Fruit fly (Drosophila melanogaster): ENCODE data around the gene Syp.

Gene Syp

DNA sequence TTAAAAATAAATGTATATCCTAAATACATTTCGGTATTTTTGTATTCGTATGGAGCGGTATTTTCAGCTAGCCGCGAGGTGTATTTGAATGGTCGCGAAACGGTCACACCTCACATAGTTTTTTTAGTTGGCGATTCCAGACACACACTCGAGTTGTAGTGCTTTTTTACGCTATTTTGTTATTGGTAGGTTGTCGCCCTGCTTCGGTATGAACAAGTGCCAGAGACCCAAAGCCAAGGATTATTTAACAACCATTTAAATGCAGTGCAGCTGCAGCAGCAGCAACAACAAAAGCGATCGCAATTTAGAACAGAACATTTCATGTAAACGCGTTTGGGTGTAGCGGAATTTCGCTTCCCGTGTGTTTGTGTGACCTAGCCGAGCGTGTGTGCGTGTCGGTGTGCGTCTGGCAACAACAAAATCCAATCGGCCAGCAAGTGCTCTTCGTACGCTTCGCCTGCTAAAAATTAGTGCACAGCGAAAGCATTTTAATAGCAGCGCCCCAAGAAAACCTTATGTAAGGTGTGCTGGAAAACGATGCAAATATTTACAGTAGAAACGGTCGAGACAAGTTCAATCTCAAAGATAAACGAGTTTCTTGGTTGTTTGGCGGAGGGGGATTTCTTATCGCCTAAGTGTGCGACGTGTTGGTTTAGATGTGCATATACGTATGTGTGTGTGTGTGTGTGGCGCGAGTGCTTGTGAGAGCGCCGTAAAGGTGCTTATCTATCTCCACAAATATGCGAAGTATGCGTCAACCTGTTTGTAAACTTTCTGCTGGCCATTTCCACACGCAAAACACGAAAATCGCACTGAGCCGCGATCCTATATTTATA lies 76.4 kb downstream of the Syp start, which contains the start of gene Synd (continued):
- TF ChIP-seq CG9139 (GFP tag; optimal IDR thresholded peaks at IDR 0.05) (peak; percentile 39), Gug (GFP tag; IDR thresholded peaks at IDR 0.05) (no peak), Sox14 (GFP tag; optimal IDR thresholded peaks at IDR 0.05) (peak; percentile 27), Eip75B (GFP tag; optimal IDR thresholded peaks at IDR 0.05) (peak; percentile 47), CG8119 (GFP tag; IDR thresholded peaks at IDR 0.05) (peak; percentile 53; the same call in 1 of the 3 replicates), CG16779 (tag; optimal IDR thresholded peaks at IDR 0.05) (peak; percentile 9), CG34406 (GFP tag; optimal IDR thresholded peaks at IDR 0.05) (no peak), Hr4 (GFP tag; optimal IDR thresholded peaks at IDR 0.05) (peak; percentile 32), Ets21C (GFP tag; optimal IDR thresholded peaks at IDR 0.05) (no peak)

DNA sequence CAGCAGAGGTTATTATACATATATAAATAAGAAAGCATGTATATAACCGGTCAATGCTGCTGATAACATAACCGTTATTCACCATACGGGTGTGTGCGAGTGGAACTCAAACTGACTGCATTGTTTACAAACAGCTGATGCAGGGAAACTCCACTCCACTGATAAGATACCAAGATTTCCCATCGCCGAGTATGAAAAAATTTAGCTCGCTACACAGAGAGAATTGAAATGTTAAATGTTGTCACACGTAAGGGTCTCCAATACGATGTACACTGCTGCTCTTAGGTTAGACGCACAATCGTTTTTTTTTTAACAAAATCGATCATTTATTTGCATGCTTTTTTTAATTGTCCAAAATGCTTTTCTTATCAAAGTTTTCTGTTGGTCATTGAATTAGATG lies 77.1 kb downstream of the Syp start:
- no peak for TF ChIP-seq Ets96B (tag; optimal IDR thresholded peaks at IDR 0.05)
- no peak for TF ChIP-seq CG11294 (GFP tag; IDR thresholded peaks at IDR 0.05)
- TF ChIP-seq CG34406 (GFP tag; optimal IDR thresholded peaks at IDR 0.05) = peak; percentile 34
- TF ChIP-seq CG6808 (GFP tag; optimal IDR thresholded peaks at IDR 0.05) = no peak
- peak; percentile 20 for TF ChIP-seq acj6 (GFP tag; optimal IDR thresholded peaks at IDR 0.05)
- TF ChIP-seq CG1621 (tag; optimal IDR thresholded peaks at IDR 0.05) = no peak
- no peak for TF ChIP-seq Ets21C (GFP tag; optimal IDR thresholded peaks at IDR 0.05)
- 0 out of 3 replicates have a peak, but pooled peaks have one; percentile 29 for TF ChIP-seq CG6163 (GFP tag; IDR thresholded peaks at IDR 0.05)
- no peak for TF ChIP-seq CG11762 (GFP tag; optimal IDR thresholded peaks at IDR 0.05; ENCODE audit: insufficient read depth)
- peak; percentile 15 for TF ChIP-seq lz (GFP tag; optimal IDR thresholded peaks at IDR 0.05)
- TF ChIP-seq CG8319 (GFP tag; optimal IDR thresholded peaks at IDR 0.05) = no peak
- peak; percentile 13 for TF ChIP-seq Sox14 (GFP tag; optimal IDR thresholded peaks at IDR 0.05)
- no peak for TF ChIP-seq spab (GFP tag; optimal IDR thresholded peaks at IDR 0.05)
- TF ChIP-seq cyc (GFP tag; optimal IDR thresholded peaks at IDR 0.05) = peak; percentile 28
- TF ChIP-seq CG10669 (GFP tag; optimal IDR thresholded peaks at IDR 0.05) = peak; percentile 28
- peak; percentile 28 for TF ChIP-seq Smox (GFP tag; optimal IDR thresholded peaks at IDR 0.05)
- no peak for TF ChIP-seq Lpt (GFP tag; optimal IDR thresholded peaks at IDR 0.05)
- no peak for TF ChIP-seq dac (GFP tag; optimal IDR thresholded peaks at IDR 0.05)
- TF ChIP-seq Hr4 (GFP tag; optimal IDR thresholded peaks at IDR 0.05) = peak; percentile 59
- TF ChIP-seq fd85E (GFP tag; optimal IDR thresholded peaks at IDR 0.05) = no peak
- peak; percentile 61; the same call in 2 of the 3 replicates for TF ChIP-seq CG8119 (GFP tag; IDR thresholded peaks at IDR 0.05)
- TF ChIP-seq esn (GFP tag; optimal IDR thresholded peaks at IDR 0.05) = peak; percentile 49
- TF ChIP-seq CG6276 (GFP tag; optimal IDR thresholded peaks at IDR 0.05) = peak; percentile 3
- no peak for TF ChIP-seq dsx (GFP tag; optimal IDR thresholded peaks at IDR 0.05; ENCODE audit: poor library complexity, severe bottlenecking)
- no peak for TF ChIP-seq vri (GFP tag; optimal IDR thresholded peaks at IDR 0.05)
- TF ChIP-seq CG4318 (GFP tag; optimal IDR thresholded peaks at IDR 0.05) = peak; percentile 25
- TF ChIP-seq Gug (GFP tag; IDR thresholded peaks at IDR 0.05) = no peak
- TF ChIP-seq achi (GFP tag; optimal IDR thresholded peaks at IDR 0.05) = peak; percentile 26
- no peak for TF ChIP-seq fd59A (GFP tag; optimal IDR thresholded peaks at IDR 0.05)
- TF ChIP-seq Eip93F (GFP tag; optimal IDR thresholded peaks at IDR 0.05) = peak; percentile 55
- peak; percentile 18 for TF ChIP-seq CG10631 (GFP tag; optimal IDR thresholded peaks at IDR 0.05)
- no peak for TF ChIP-seq fkh (GFP tag; optimal IDR thresholded peaks at IDR 0.05)
- TF ChIP-seq net (GFP tag; optimal IDR thresholded peaks at IDR 0.05) = no peak
- no peak for TF ChIP-seq CG16779 (tag; optimal IDR thresholded peaks at IDR 0.05)
- TF ChIP-seq Eip75B (GFP tag; optimal IDR thresholded peaks at IDR 0.05) = peak; percentile 20
- peak; percentile 17 for TF ChIP-seq Met (GFP tag; optimal IDR thresholded peaks at IDR 0.05)
- no peak for TF ChIP-seq CG11902 (GFP tag; optimal IDR thresholded peaks at IDR 0.05)
- TF ChIP-seq CG3032 (tag; optimal IDR thresholded peaks at IDR 0.05) = no peak
- no peak for TF ChIP-seq CG6854 (GFP tag; optimal IDR thresholded peaks at IDR 0.05)
- TF ChIP-seq pdm3 (GFP tag; optimal IDR thresholded peaks at IDR 0.05) = peak; percentile 56
- peak; percentile 64; the same call in 1 of the 2 replicates for TF ChIP-seq CG15336 (GFP tag; IDR thresholded peaks at IDR 0.05)
- TF ChIP-seq CG9139 (GFP tag; optimal IDR thresholded peaks at IDR 0.05) = no peak
- no peak for TF ChIP-seq Blimp-1 (GFP tag; optimal IDR thresholded peaks at IDR 0.05)
- TF ChIP-seq eg (GFP tag; IDR thresholded peaks at IDR 0.05) = peak; percentile 50; the same call in 1 of the 3 replicates
- peak; percentile 67 for TF ChIP-seq CG32006 (GFP tag; optimal IDR thresholded peaks at IDR 0.05)
- no peak for TF ChIP-seq Sox15 (GFP tag; optimal IDR thresholded peaks at IDR 0.05)
